Worm (Caenorhabditis elegans): ENCODE results near the gene C18B12.4.

Gene C18B12.4

DNA sequence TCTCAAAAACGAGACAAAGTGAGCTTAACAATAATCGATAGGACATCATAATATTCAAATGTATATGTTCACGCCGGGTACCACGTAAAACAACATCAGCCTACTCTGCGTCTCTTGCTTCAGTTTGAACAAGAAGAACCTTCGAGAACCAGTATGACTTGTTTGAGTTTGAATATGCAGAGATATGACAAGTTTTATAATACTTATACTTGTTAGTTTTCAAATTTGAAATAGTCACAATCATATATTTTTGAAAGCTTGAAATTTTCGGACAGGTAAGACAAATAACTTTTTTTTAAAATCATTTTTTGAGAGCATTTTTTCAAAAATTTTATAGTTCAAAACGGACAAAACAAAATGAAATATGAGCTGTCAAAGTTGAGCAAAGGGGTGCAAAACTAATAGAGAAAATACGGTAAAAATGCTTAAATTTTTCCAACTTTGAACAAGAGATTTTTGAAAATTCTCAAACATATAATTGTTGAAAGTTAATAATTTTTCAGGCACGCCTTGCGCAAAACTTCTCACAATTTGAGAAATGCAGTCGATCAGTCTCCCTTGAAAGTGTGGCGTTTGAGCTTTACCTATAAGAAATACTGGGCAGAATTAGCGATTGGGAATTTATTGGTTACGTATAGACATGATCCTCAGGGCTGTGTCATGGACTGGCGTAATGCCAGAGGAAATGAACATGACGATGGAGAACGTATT lies 13.0 kb upstream of the C18B12.4 start, which contains the start of gene H03G16.1:
Gene H03G16.1, plus strand, starts transcription at position 661 of the 711 bp plus-strand sequence.
- TF ChIP-seq lin-39 (tag; optimal IDR thresholded peaks at IDR 0.05) (no peak), nhr-25 (tag; optimal IDR thresholded peaks at IDR 0.05) (no peak)

DNA sequence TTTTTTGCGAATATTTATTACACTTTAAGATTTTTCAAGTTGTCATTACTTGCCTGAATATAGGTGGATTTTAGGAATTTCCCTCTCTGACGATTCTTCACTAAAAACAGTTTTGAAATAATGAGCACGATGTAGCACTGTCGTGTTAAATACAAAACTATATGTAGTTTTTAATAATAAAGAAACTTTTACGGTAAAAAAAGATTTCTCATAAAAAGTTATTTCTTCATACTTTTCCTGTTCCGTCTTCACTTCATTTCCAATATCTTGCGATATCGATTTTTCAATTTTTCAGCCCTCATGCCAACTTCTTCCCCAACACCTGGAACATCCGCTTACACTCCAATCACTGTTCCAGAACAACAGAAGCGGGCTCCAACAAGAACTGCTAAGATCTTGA lies 12.0 kb upstream of the C18B12.4 start, which contains the start of gene H03G16.6:
Gene H03G16.6, plus strand, starts transcription at position 301 of the 400 bp plus-strand sequence.
- TF ChIP-seq lin-11 (tag; optimal IDR thresholded peaks at IDR 0.05) (no peak), nhr-237 (tag; optimal IDR thresholded peaks at IDR 0.05) (no peak), nhr-12 (tag; optimal IDR thresholded peaks at IDR 0.05) (no peak), lsy-2 (tag; optimal IDR thresholded peaks at IDR 0.05) (no peak), sma-9 (GFP tag; optimal IDR thresholded peaks at IDR 0.05) (no peak), sma-9 (tag; optimal IDR thresholded peaks at IDR 0.05) (no peak)

DNA sequence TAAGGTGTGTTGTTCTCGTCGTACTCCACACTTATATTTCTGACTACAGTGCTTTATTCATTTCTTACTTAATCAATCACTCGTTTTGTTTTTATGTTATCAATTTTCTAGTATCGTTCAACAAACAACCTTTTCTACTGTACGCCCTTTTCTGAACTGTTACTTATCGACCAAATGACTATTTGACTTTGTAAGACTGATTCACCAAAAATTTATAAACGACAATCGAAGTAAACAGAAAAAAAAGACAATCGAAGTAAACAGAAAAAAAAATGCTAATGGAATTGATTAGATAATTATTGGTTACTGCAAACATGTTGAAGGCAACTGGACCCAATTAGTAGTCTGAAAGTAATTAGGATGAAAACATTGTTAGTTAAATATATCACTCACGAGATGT lies 9.6 kb upstream of the C18B12.4 start:
- TF ChIP-seq zag-1 (tag; optimal IDR thresholded peaks at IDR 0.05) (no peak), lin-11 (tag; optimal IDR thresholded peaks at IDR 0.05) (no peak), blmp-1 (tag; optimal IDR thresholded peaks at IDR 0.05; ENCODE audit: insufficient read depth) (no peak), Y55F3AM.14 (GFP tag; optimal IDR thresholded peaks at IDR 0.05) (no peak), nhr-21 (tag; optimal IDR thresholded peaks at IDR 0.05) (no peak), sem-4 (tag; optimal IDR thresholded peaks at IDR 0.05) (no peak), ZK546.5 (tag; optimal IDR thresholded peaks at IDR 0.05) (no peak), ztf-11 (tag; optimal IDR thresholded peaks at IDR 0.05) (no peak), dmd-4 (tag; optimal IDR thresholded peaks at IDR 0.05) (no peak), nhr-6 (tag; optimal IDR thresholded peaks at IDR 0.05) (no peak), sma-9 (GFP tag; optimal IDR thresholded peaks at IDR 0.05) (no peak), sma-9 (tag; optimal IDR thresholded peaks at IDR 0.05) (no peak), F13H6.1 (tag; optimal IDR thresholded peaks at IDR 0.05) (no peak), mdl-1 (tag; optimal IDR thresholded peaks at IDR 0.05) (no peak)

DNA sequence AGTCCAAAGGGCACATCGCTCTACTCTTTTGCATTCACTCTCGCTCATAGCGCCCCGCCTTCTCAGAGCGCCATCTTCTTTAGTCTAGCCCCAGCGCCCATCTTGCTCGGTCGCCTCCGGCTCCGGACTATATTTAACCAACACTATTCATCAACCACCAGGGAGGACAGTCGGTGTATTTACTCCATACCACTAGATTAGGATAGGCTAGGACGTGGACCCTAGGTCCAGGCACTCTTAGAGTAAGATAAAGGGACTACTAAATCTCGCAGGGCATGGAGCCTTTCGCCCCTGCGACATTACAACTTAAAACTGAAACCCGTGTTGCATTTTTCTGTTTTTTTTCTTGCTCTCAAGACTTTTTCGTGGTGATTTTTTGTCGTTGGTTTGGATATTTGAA lies 7.1 kb upstream of the C18B12.4 start:
- TF ChIP-seq lin-13 (GFP tag; optimal IDR thresholded peaks at IDR 0.05), result no peak
- TF ChIP-seq R02D3.7 (tag; optimal IDR thresholded peaks at IDR 0.05), result no peak
- no peak for TF ChIP-seq nhr-10 (tag; optimal IDR thresholded peaks at IDR 0.05)
- no peak for TF ChIP-seq nhr-11 (tag; optimal IDR thresholded peaks at IDR 0.05)
- no peak for TF ChIP-seq unc-62 (GFP tag; optimal IDR thresholded peaks at IDR 0.05)
- TF ChIP-seq nhr-129 (tag; optimal IDR thresholded peaks at IDR 0.05), result no peak
- TF ChIP-seq elt-1 (tag; optimal IDR thresholded peaks at IDR 0.05), result no peak
- no peak for TF ChIP-seq sem-4 (tag; optimal IDR thresholded peaks at IDR 0.05)
- TF ChIP-seq skn-1 (tag; optimal IDR thresholded peaks at IDR 0.05), result no peak
- TF ChIP-seq lsy-2 (tag; optimal IDR thresholded peaks at IDR 0.05), result no peak
- no peak for TF ChIP-seq ZK546.5 (tag; optimal IDR thresholded peaks at IDR 0.05)
- TF ChIP-seq peb-1 (tag; optimal IDR thresholded peaks at IDR 0.05), result no peak

DNA sequence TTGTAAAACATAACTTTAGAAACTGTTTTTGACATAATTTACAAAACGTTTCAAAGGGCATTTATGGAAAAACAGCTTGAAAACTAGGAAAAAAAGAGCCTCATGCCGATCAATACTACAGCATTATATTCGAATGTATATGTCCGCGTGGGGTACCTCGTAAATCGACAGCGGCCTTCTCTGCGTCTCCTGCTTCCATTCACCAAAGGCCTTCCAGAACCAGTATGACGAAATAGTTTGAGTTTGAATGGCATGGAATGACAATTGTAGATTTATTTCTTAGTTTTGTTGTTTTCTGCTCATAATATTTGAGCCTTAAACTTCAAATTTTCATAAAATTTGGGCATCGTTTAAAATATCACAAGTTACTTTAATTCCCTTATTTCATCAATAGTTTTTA lies 5.0 kb upstream of the C18B12.4 start:
- TF ChIP-seq unc-55 (GFP tag; optimal IDR thresholded peaks at IDR 0.05) (peak; percentile 60), dmd-4 (tag; optimal IDR thresholded peaks at IDR 0.05) (no peak), nhr-129 (tag; optimal IDR thresholded peaks at IDR 0.05) (peak; percentile 20), nhr-237 (tag; optimal IDR thresholded peaks at IDR 0.05) (no peak), lsy-2 (tag; optimal IDR thresholded peaks at IDR 0.05) (peak in 1 of 2 experiments; percentile 8), Y55F3AM.14 (GFP tag; optimal IDR thresholded peaks at IDR 0.05) (no peak), unc-62 (GFP tag; optimal IDR thresholded peaks at IDR 0.05) (no peak), C34F6.9 (tag; optimal IDR thresholded peaks at IDR 0.05) (peak; percentile 44), peb-1 (tag; optimal IDR thresholded peaks at IDR 0.05) (no peak)

DNA sequence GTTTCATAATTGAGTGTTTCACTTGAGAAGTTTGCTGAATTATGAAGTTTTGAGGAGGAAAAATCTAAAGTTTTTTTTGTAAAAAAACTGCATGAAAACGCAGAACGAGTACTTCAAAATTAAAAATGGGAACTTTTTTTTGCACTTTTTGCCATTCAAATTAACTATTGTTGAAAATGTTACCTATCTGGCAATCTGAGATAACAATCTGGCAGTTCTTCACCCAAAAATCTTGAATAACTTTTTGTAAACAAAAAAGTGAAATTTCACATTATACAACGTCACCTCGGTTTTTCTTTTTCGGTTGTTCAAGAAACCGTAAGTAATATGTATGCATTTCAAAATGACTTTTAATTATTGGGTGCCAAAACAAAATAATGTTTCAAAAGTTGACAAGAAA lies 2.1 kb upstream of the C18B12.4 start:
- TF ChIP-seq blmp-1 (tag; optimal IDR thresholded peaks at IDR 0.05; ENCODE audit: insufficient read depth) (peak; percentile 1), skn-1 (tag; optimal IDR thresholded peaks at IDR 0.05) (no peak), nhr-6 (tag; optimal IDR thresholded peaks at IDR 0.05) (no peak), nhr-25 (tag; optimal IDR thresholded peaks at IDR 0.05) (peak; percentile 20), lsy-2 (tag; optimal IDR thresholded peaks at IDR 0.05) (no peak), nhr-237 (tag; optimal IDR thresholded peaks at IDR 0.05) (no peak), ztf-4 (tag; optimal IDR thresholded peaks at IDR 0.05) (no peak), crh-2 (tag; optimal IDR thresholded peaks at IDR 0.05) (no peak), mdl-1 (tag; optimal IDR thresholded peaks at IDR 0.05) (no peak), lin-39 (tag; optimal IDR thresholded peaks at IDR 0.05) (no peak), ama-1 (optimal IDR thresholded peaks at IDR 0.05) (no peak), elt-3 (tag; optimal IDR thresholded peaks at IDR 0.05) (no peak), ceh-16 (tag; optimal IDR thresholded peaks at IDR 0.05) (peak; percentile 30)

All from whole organism, L2 larva.